Fruit fly (Drosophila melanogaster): ENCODE measurements around the gene CG14106.

Gene CG14106

dm6 chr3L:13384489-13384888 lies 41.0 kb downstream of the CG14106 start, which contains the start of gene CG14110:
Gene CG14110 (plus strand): TSS chr3L:13384789.
- TF ChIP-seq CG8301 (tag; optimal IDR thresholded peaks at IDR 0.05): no peak
- no peak for TF ChIP-seq CG14655 (GFP tag; optimal IDR thresholded peaks at IDR 0.05)
- TF ChIP-seq CG12605 (GFP tag; IDR thresholded peaks at IDR 0.05): no peak
- no peak for TF ChIP-seq CG9948 (tag; optimal IDR thresholded peaks at IDR 0.05)
- no peak for TF ChIP-seq CG34367 (tag; optimal IDR thresholded peaks at IDR 0.05)
- no peak for TF ChIP-seq D1 (tag; optimal IDR thresholded peaks at IDR 0.05)
- no peak for TF ChIP-seq CG8159 (tag; optimal IDR thresholded peaks at IDR 0.05)

dm6 chr3L:13382061-13382815 lies 43.2 kb downstream of the CG14106 start, which contains the start of gene ImpL1:
Gene ImpL1 (plus strand): TSS chr3L:13382765.
- no peak for TF ChIP-seq Pif1A (GFP tag; optimal IDR thresholded peaks at IDR 0.05)
- no peak for TF ChIP-seq Snoo (tag; optimal IDR thresholded peaks at IDR 0.05)
- no peak for TF ChIP-seq Ets98B (GFP tag; IDR thresholded peaks at IDR 0.05)
- no peak for TF ChIP-seq CG13204 (GFP tag; optimal IDR thresholded peaks at IDR 0.05)
- TF ChIP-seq fd96Ca (GFP tag; IDR thresholded peaks at IDR 0.05): no peak
- TF ChIP-seq CG4496 (GFP tag; IDR thresholded peaks at IDR 0.05): no peak
- no peak for TF ChIP-seq CG10348 (GFP tag; IDR thresholded peaks at IDR 0.05)
- TF ChIP-seq CG8301 (tag; optimal IDR thresholded peaks at IDR 0.05): no peak
- TF ChIP-seq CG8159 (tag; optimal IDR thresholded peaks at IDR 0.05): no peak
- no peak for TF ChIP-seq CG9948 (tag; optimal IDR thresholded peaks at IDR 0.05)
- TF ChIP-seq CG12605 (GFP tag; IDR thresholded peaks at IDR 0.05): no peak

dm6 chr3L:13381160-13381559 lies 44.3 kb downstream of the CG14106 start, which contains the start of gene CG14107:
Gene CG14107 (minus strand): TSS chr3L:13381346.
- no peak for TF ChIP-seq CG34367 (tag; optimal IDR thresholded peaks at IDR 0.05)
- TF ChIP-seq CG8301 (tag; optimal IDR thresholded peaks at IDR 0.05): no peak
- TF ChIP-seq Pif1B (GFP tag; optimal IDR thresholded peaks at IDR 0.05): no peak
- TF ChIP-seq CG4496 (GFP tag; IDR thresholded peaks at IDR 0.05): no peak
- TF ChIP-seq CG17806 (tag; optimal IDR thresholded peaks at IDR 0.05): no peak
- TF ChIP-seq rn (GFP tag; IDR thresholded peaks at IDR 0.05): no peak
- no peak for TF ChIP-seq CG13204 (GFP tag; optimal IDR thresholded peaks at IDR 0.05)

- TF ChIP-seq CG4496 (GFP tag; IDR thresholded peaks at IDR 0.05) (no peak), EcR (GFP tag; optimal IDR thresholded peaks at IDR 0.05) (no peak), CG12605 (GFP tag; IDR thresholded peaks at IDR 0.05) (no peak), Pif1B (GFP tag; optimal IDR thresholded peaks at IDR 0.05) (no peak), CG32121 (GFP tag; IDR thresholded peaks at IDR 0.05) (no peak), Snoo (tag; optimal IDR thresholded peaks at IDR 0.05) (no peak), rn (GFP tag; IDR thresholded peaks at IDR 0.05) (no peak), Ets98B (GFP tag; IDR thresholded peaks at IDR 0.05) (no peak), CG10348 (GFP tag; IDR thresholded peaks at IDR 0.05) (no peak), fd96Ca (GFP tag; IDR thresholded peaks at IDR 0.05) (no peak), CG8301 (tag; optimal IDR thresholded peaks at IDR 0.05) (no peak), CG9948 (tag; optimal IDR thresholded peaks at IDR 0.05) (no peak), CG13204 (GFP tag; optimal IDR thresholded peaks at IDR 0.05) (no peak), CG8159 (tag; optimal IDR thresholded peaks at IDR 0.05) (no peak), CG17806 (tag; optimal IDR thresholded peaks at IDR 0.05) (no peak), CG14655 (GFP tag; optimal IDR thresholded peaks at IDR 0.05) (no peak), Pif1A (GFP tag; optimal IDR thresholded peaks at IDR 0.05) (no peak), gl (tag; optimal IDR thresholded peaks at IDR 0.05) (no peak), CG15710 (tag; optimal IDR thresholded peaks at IDR 0.05) (no peak)
Observed at dm6 chr3L:13378202-13378601, 47.3 kb downstream of the CG14106 start, which contains the start of gene SNCF. Gene SNCF (plus strand): TSS chr3L:13378583.

- TF ChIP-seq CG4496 (GFP tag; IDR thresholded peaks at IDR 0.05) (no peak), Snoo (tag; optimal IDR thresholded peaks at IDR 0.05) (no peak), rn (GFP tag; IDR thresholded peaks at IDR 0.05) (no peak), CG17806 (tag; optimal IDR thresholded peaks at IDR 0.05) (no peak), EcR (GFP tag; optimal IDR thresholded peaks at IDR 0.05) (no peak), D1 (tag; optimal IDR thresholded peaks at IDR 0.05) (no peak), CG14655 (GFP tag; optimal IDR thresholded peaks at IDR 0.05) (no peak), CG34367 (tag; optimal IDR thresholded peaks at IDR 0.05) (no peak), CG13204 (GFP tag; optimal IDR thresholded peaks at IDR 0.05) (no peak), CG12605 (GFP tag; IDR thresholded peaks at IDR 0.05) (no peak), Pif1A (GFP tag; optimal IDR thresholded peaks at IDR 0.05) (no peak), CG8159 (tag; optimal IDR thresholded peaks at IDR 0.05) (no peak), CG10348 (GFP tag; IDR thresholded peaks at IDR 0.05) (no peak), gl (tag; optimal IDR thresholded peaks at IDR 0.05) (no peak), CG15710 (tag; optimal IDR thresholded peaks at IDR 0.05) (no peak), Ets98B (GFP tag; IDR thresholded peaks at IDR 0.05) (no peak), CG8301 (tag; optimal IDR thresholded peaks at IDR 0.05) (no peak), Pif1B (GFP tag; optimal IDR thresholded peaks at IDR 0.05) (no peak)
Observed at dm6 chr3L:13377657-13378056, 47.8 kb downstream of the CG14106 start, which contains the start of gene CG14111. Gene CG14111 (plus strand): TSS chr3L:13377957.
